Fruit fly (Drosophila melanogaster) whole organism, embryonic: ENCODE data around the gene CG15577.

Experiments used
- Ada2b ChIP-seq: fragments of 200-800 bp; sonication (Bioruptor generic); IDR thresholded peaks from 2 replicates; pipeline ENCODE4 v1.3.6; 2022; ENCODE audit warnings: missing biosample characterization, missing genetic modification characterization
- CG10565 ChIP-seq: fragments of 200-800 bp; sonication (Bioruptor generic); optimal IDR thresholded peaks from 3 replicates; lab custom pipeline; 2016; ENCODE audit warnings: missing biosample characterization, mild to moderate bottlenecking, missing genetic modification characterization
- CG11085 ChIP-seq: fragments of 200-800 bp; sonication (Bioruptor generic); IDR thresholded peaks from 2 replicates; pipeline ENCODE4 v1.3.6; 2022; ENCODE audit warnings: missing biosample characterization, missing genetic modification characterization
- CG11696 ChIP-seq: fragments of 200-800 bp; sonication (Bioruptor generic); IDR thresholded peaks from 2 replicates; pipeline ENCODE4 v1.3.6; 2022; ENCODE audit warnings: missing biosample characterization, missing genetic modification characterization
- CG12104 ChIP-seq: fragments of 200-800 bp; sonication (Bioruptor generic); optimal IDR thresholded peaks from 3 replicates; lab custom pipeline; 2016; ENCODE audit warnings: missing biosample characterization, missing genetic modification characterization
- CG12219 ChIP-seq: fragments of 200-800 bp; sonication (Bioruptor generic); optimal IDR thresholded peaks from 3 replicates; lab custom pipeline; 2018; ENCODE audit warnings: missing biosample characterization, mild to moderate bottlenecking, missing genetic modification characterization
- CG13424 ChIP-seq: fragments of 200-800 bp; sonication (Bioruptor generic); optimal IDR thresholded peaks from 2 replicates; lab custom pipeline; 2019; ENCODE audit warnings: missing biosample characterization, mild to moderate bottlenecking, missing genetic modification characterization, moderate library complexity
- CG15514 ChIP-seq: fragments of 200-800 bp; sonication (Bioruptor generic); optimal IDR thresholded peaks from 3 replicates; lab custom pipeline; 2017; ENCODE audit warnings: missing biosample characterization, missing genetic modification characterization, mild to moderate bottlenecking, moderate library complexity, missing genetic modification reagents
- CG17385 ChIP-seq: fragments of 200-800 bp; sonication (Bioruptor generic); optimal IDR thresholded peaks from 3 replicates; lab custom pipeline; 2018; ENCODE audit warnings: missing biosample characterization, mild to moderate bottlenecking, missing genetic modification characterization
- CG18476 ChIP-seq: fragments of 200-800 bp; sonication (Bioruptor generic); optimal IDR thresholded peaks from 2 replicates; lab custom pipeline; 2016; ENCODE audit warnings: missing biosample characterization, mild to moderate bottlenecking, missing genetic modification characterization
- CG2678 ChIP-seq: fragments of 200-800 bp; sonication (Bioruptor generic); optimal IDR thresholded peaks from 3 replicates; lab custom pipeline; 2019; ENCODE audit warnings: missing biosample characterization, mild to moderate bottlenecking, missing genetic modification characterization, moderate library complexity
- CG2875 ChIP-seq: fragments of 200-800 bp; sonication (Bioruptor generic); optimal IDR thresholded peaks from 2 replicates; lab custom pipeline; 2017; ENCODE audit warnings: missing biosample characterization, mild to moderate bottlenecking, missing genetic modification characterization, missing genetic modification reagents
- CG31388 ChIP-seq: fragments of 200-800 bp; sonication (Bioruptor generic); optimal IDR thresholded peaks from 2 replicates; lab custom pipeline; 2016; ENCODE audit warnings: missing biosample characterization, missing genetic modification characterization
- CG32767 ChIP-seq: fragments of 200-800 bp; sonication (Bioruptor generic); IDR thresholded peaks from 2 replicates; pipeline ENCODE4 v1.3.6; 2022; ENCODE audit warnings: missing biosample characterization, missing genetic modification characterization
- CG3407 ChIP-seq: fragments of 200-800 bp; sonication (Bioruptor generic); optimal IDR thresholded peaks from 2 replicates; lab custom pipeline; 2018; ENCODE audit warnings: missing biosample characterization, mild to moderate bottlenecking, missing genetic modification characterization
- CG43689 ChIP-seq: fragments of 200-800 bp; sonication (Bioruptor generic); IDR thresholded peaks from 2 replicates; pipeline ENCODE4 v1.3.6; 2022; ENCODE audit warnings: missing biosample characterization, missing genetic modification characterization
- CG4707 ChIP-seq: fragments of 200-800 bp; sonication (Bioruptor generic); optimal IDR thresholded peaks from 2 replicates; lab custom pipeline; 2018; ENCODE audit warnings: missing biosample characterization, mild to moderate bottlenecking, missing genetic modification characterization, moderate library complexity
- CG6175 ChIP-seq: fragments of 200-800 bp; sonication (Bioruptor generic); IDR thresholded peaks from 3 replicates; pipeline ENCODE4 v1.3.6; 2022; ENCODE audit warnings: missing biosample characterization, missing genetic modification characterization
- CG6689 ChIP-seq: fragments of 200-800 bp; sonication (Bioruptor generic); IDR thresholded peaks from 2 replicates; pipeline ENCODE4 v1.3.6; 2022; ENCODE audit warnings: missing biosample characterization, missing genetic modification characterization
- CG6813 ChIP-seq: fragments of 200-800 bp; sonication (Bioruptor generic); optimal IDR thresholded peaks from 2 replicates; lab custom pipeline; 2017; ENCODE audit warnings: missing biosample characterization, missing genetic modification characterization, mild to moderate bottlenecking, moderate library complexity, missing genetic modification reagents
- CG8290 ChIP-seq, 3 experiments: fragments of 200-800 bp; sonication (Bioruptor generic); optimal IDR thresholded peaks; 2 replicates each; lab custom pipeline; 2016 to 2019; ENCODE audit warnings: missing biosample characterization in 3 of 3, missing genetic modification characterization in 3 of 3, mild to moderate bottlenecking in 2 of 3, moderate library complexity in 1 of 3
- CG9215 ChIP-seq: fragments of 200-800 bp; sonication (Bioruptor generic); IDR thresholded peaks from 2 replicates; pipeline ENCODE4 v1.3.6; 2022; ENCODE audit warnings: missing biosample characterization, missing genetic modification characterization
- CG9817 ChIP-seq: fragments of 200-800 bp; sonication (Bioruptor generic); optimal IDR thresholded peaks from 2 replicates; lab custom pipeline; 2018; ENCODE audit warnings: missing biosample characterization, mild to moderate bottlenecking, missing genetic modification characterization, moderate library complexity
- D19A ChIP-seq: fragments of 200-800 bp; optimal IDR thresholded peaks from 3 replicates; lab custom pipeline; 2019; ENCODE audit warnings: missing biosample characterization, mild to moderate bottlenecking, missing genetic modification characterization, moderate library complexity
- Fer1 ChIP-seq: fragments of 200-800 bp; sonication (Bioruptor generic); optimal IDR thresholded peaks from 2 replicates; lab custom pipeline; 2017; ENCODE audit warnings: missing biosample characterization, mild to moderate bottlenecking, missing genetic modification characterization
- MTF-1 ChIP-seq: fragments of 200-800 bp; sonication (Bioruptor generic); optimal IDR thresholded peaks from 2 replicates; lab custom pipeline; 2018; ENCODE audit warnings: missing biosample characterization, mild to moderate bottlenecking, missing genetic modification characterization, borderline replicate concordance
- PHDP ChIP-seq: fragments of 200-800 bp; sonication (Bioruptor generic); optimal IDR thresholded peaks from 3 replicates; lab custom pipeline; 2018; ENCODE audit warnings: missing biosample characterization, mild to moderate bottlenecking, missing genetic modification characterization, moderate library complexity
- Ptx1 ChIP-seq: fragments of 200-800 bp; sonication (Bioruptor generic); IDR thresholded peaks from 2 replicates; pipeline ENCODE4 v1.3.6; 2022; ENCODE audit warnings: missing biosample characterization, missing genetic modification characterization
- Rfx ChIP-seq: fragments of 200-800 bp; sonication (Bioruptor generic); IDR thresholded peaks from 2 replicates; pipeline ENCODE4 v1.3.6; 2022; ENCODE audit warnings: missing biosample characterization, missing genetic modification characterization
- abd-A ChIP-seq: fragments of 200-800 bp; sonication (Bioruptor generic); optimal IDR thresholded peaks from 3 replicates; lab custom pipeline; 2019; ENCODE audit warnings: missing biosample characterization, mild to moderate bottlenecking, missing genetic modification characterization, moderate library complexity
- br ChIP-seq: fragments of >200 bp; optimal IDR thresholded peaks from 2 replicates; lab custom pipeline; 2017
- bsh ChIP-seq, 2 experiments: fragments of 200-800 bp; sonication (Bioruptor generic); optimal IDR thresholded peaks; 2 replicates each; lab custom pipeline; 2017 to 2018; ENCODE audit warnings: mild to moderate bottlenecking in 2 of 2, missing biosample characterization in 2 of 2, missing genetic modification characterization in 2 of 2, moderate library complexity in 1 of 2
- caup ChIP-seq: fragments of 200-800 bp; sonication (Bioruptor generic); optimal IDR thresholded peaks from 3 replicates; lab custom pipeline; 2017; ENCODE audit warnings: missing biosample characterization, mild to moderate bottlenecking, missing genetic modification characterization, moderate library complexity; ENCODE audit not compliant: severe bottlenecking
- croc ChIP-seq: fragments of 200-800 bp; sonication (Bioruptor generic); conservative IDR thresholded peaks from 3 replicates; pipeline ENCODE4 v1.3.6; 2022; ENCODE audit warnings: missing biosample characterization, missing genetic modification characterization
- danr ChIP-seq: fragments of 200-800 bp; sonication (Bioruptor generic); IDR thresholded peaks from 2 replicates; pipeline ENCODE4 v1.3.6; 2022; ENCODE audit warnings: missing biosample characterization, missing genetic modification characterization
- dati ChIP-seq: fragments of 200-800 bp; sonication (Bioruptor generic); IDR thresholded peaks from 2 replicates; pipeline ENCODE4 v1.3.6; 2022; ENCODE audit warnings: missing biosample characterization, missing genetic modification characterization
- dmrt99B ChIP-seq: fragments of 200-800 bp; sonication (Bioruptor generic); optimal IDR thresholded peaks from 2 replicates; lab custom pipeline; 2018; ENCODE audit warnings: missing biosample characterization, mild to moderate bottlenecking, missing genetic modification characterization, moderate library complexity
- dpn ChIP-seq, 2 experiments: fragments of 200-800 bp; sonication (Bioruptor generic); optimal IDR thresholded peaks; 3 replicates each; lab custom pipeline; 2016; ENCODE audit warnings: missing biosample characterization in 2 of 2, missing genetic modification characterization in 2 of 2
- dysf ChIP-seq: fragments of 200-800 bp; sonication (Bioruptor generic); IDR thresholded peaks from 3 replicates; pipeline ENCODE4 v1.3.6; 2022; ENCODE audit warnings: missing biosample characterization, missing genetic modification characterization
- fd3F ChIP-seq: fragments of 200-800 bp; sonication (Bioruptor generic); optimal IDR thresholded peaks from 2 replicates; lab custom pipeline; 2018; ENCODE audit warnings: missing biosample characterization, mild to moderate bottlenecking, missing genetic modification characterization, moderate library complexity
- gfzf ChIP-seq: fragments of 200-800 bp; sonication (Bioruptor generic); optimal IDR thresholded peaks from 2 replicates; lab custom pipeline; 2016; ENCODE audit warnings: missing biosample characterization, mild to moderate bottlenecking, missing genetic modification characterization, moderate library complexity
- insv ChIP-seq, 2 experiments: fragments of 200-800 bp; sonication (Bioruptor generic); optimal IDR thresholded peaks; 3 replicates each; lab custom pipeline; 2016 to 2018; ENCODE audit warnings: missing biosample characterization in 2 of 2, missing genetic modification characterization in 2 of 2
- lmd ChIP-seq: fragments of 200-800 bp; sonication (Bioruptor generic); IDR thresholded peaks from 2 replicates; pipeline ENCODE4 v1.3.6; 2022; ENCODE audit warnings: missing biosample characterization, missing genetic modification characterization
- mam ChIP-seq: fragments of 200-800 bp; sonication (Bioruptor generic); optimal IDR thresholded peaks from 3 replicates; lab custom pipeline; 2016; ENCODE audit warnings: missing biosample characterization, missing genetic modification characterization
- pan ChIP-seq, 4 experiments: fragments of >200 bp in 3 of 4; fragments of 200-800 bp in 1 of 4; sonication (Bioruptor generic) in 1 of 4; optimal IDR thresholded peaks in 3 of 4; IDR thresholded peaks in 1 of 4; 2 replicates each; pipeline versions ENCODE4 v1.3.6 to Lab custom; 2017 to 2022; ENCODE audit warnings: missing biosample characterization in 2 of 4, missing genetic modification characterization in 2 of 4, mixed read lengths in 1 of 4
- pum ChIP-seq: fragments of 200-800 bp; sonication (Bioruptor generic); optimal IDR thresholded peaks from 2 replicates; lab custom pipeline; 2016; ENCODE audit warnings: missing biosample characterization, missing genetic modification characterization
- scrt ChIP-seq: fragments of 200-800 bp; sonication (Bioruptor generic); optimal IDR thresholded peaks from 2 replicates; lab custom pipeline; 2018; ENCODE audit warnings: missing biosample characterization, mild to moderate bottlenecking, missing genetic modification characterization, moderate library complexity
- sisA ChIP-seq: fragments of 200-800 bp; sonication (Bioruptor generic); IDR thresholded peaks from 2 replicates; pipeline ENCODE4 v1.3.6; 2022; ENCODE audit warnings: missing biosample characterization, missing genetic modification characterization
- unpg ChIP-seq: fragments of 200-800 bp; sonication (Bioruptor generic); optimal IDR thresholded peaks from 3 replicates; lab custom pipeline; 2018; ENCODE audit warnings: missing biosample characterization, mild to moderate bottlenecking, missing genetic modification characterization, moderate library complexity

The CG15577 gene

DNA sequence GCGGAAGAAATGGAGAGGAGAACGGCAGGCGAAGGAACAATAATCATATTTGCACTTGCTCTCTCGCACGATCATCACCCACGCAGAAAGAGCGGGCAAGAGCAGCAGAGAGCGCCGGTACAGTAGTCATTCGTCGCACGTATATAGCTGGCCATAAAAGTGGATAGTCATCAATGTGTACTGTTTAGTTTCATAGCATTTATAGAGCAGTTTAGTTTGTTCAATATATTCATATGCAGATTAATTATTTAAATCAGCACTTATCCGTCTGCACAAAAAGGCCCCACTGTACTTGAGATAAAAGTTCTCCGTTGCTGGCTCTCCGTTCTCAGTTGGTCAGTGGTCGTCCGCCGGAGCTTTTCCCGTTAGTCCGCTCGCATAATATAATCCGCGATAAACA is 48.0 kb upstream of the CG15577 start (continued):
- TF ChIP-seq caup (GFP tag; lab: Kevin White, UChicago) = peak; percentile 99
- peak; percentile 98 for TF ChIP-seq dmrt99B
- peak; percentile 95 for TF ChIP-seq dati (GFP tag; lab: Robert Waterston, UW)
- peak; percentile 89 for TF ChIP-seq CG4707 (GFP tag; lab: Kevin White, UChicago)
- peak; percentile 99 for TF ChIP-seq CG9817
- peak; percentile 99 for TF ChIP-seq CG11085 (GFP tag; lab: Robert Waterston, UW)
- peak; percentile 100 for TF ChIP-seq Rfx (GFP tag; lab: Robert Waterston, UW)
- TF ChIP-seq bsh (GFP tag; optimal IDR thresholded peaks at IDR 0.05; lab: Kevin White, UChicago) = peak; percentile 88 to 97
- peak; percentile 16 to 77 for TF ChIP-seq insv (GFP tag; optimal IDR thresholded peaks at IDR 0.05; lab: Kevin White, UChicago)
- TF ChIP-seq Ada2b = peak; percentile 100
- peak; percentile 97 for TF ChIP-seq CG17385 (GFP tag; lab: Kevin White, UChicago)
- no peak for TF ChIP-seq pan (optimal IDR thresholded peaks at IDR 0.05; lab: Kevin White, UChicago)
- peak in 1 of 2 experiments; percentile 99 for TF ChIP-seq pan (GFP tag; optimal IDR thresholded peaks at IDR 0.05 in 1 of 2, IDR thresholded peaks at IDR 0.05 in 1 of 2)
- peak; percentile 98 for TF ChIP-seq unpg (GFP tag; lab: Kevin White, UChicago)
- peak; percentile 99 for TF ChIP-seq CG13424 (tag; lab: Kevin White, UChicago)
- peak; percentile 99 for TF ChIP-seq sisA (GFP tag; lab: Robert Waterston, UW)
- peak; percentile 94 for TF ChIP-seq CG18476 (GFP tag; lab: Kevin White, UChicago)
- TF ChIP-seq CG8290 (GFP tag; optimal IDR thresholded peaks at IDR 0.05; lab: Kevin White, UChicago) = peak; percentile 83
- TF ChIP-seq CG8290 (tag; optimal IDR thresholded peaks at IDR 0.05; lab: Kevin White, UChicago) = peak; percentile 10 to 100
- TF ChIP-seq CG2875 (GFP tag; lab: Kevin White, UChicago) = peak; percentile 93
- TF ChIP-seq scrt (GFP tag; lab: Kevin White, UChicago) = peak; percentile 96
- peak; percentile 99 for TF ChIP-seq Fer1 (GFP tag; lab: Kevin White, UChicago)
- peak; percentile 99 for TF ChIP-seq CG2678 (tag; lab: Kevin White, UChicago)
- TF ChIP-seq CG15514 (GFP tag; lab: Kevin White, UChicago) = peak; percentile 94
- peak; percentile 99 for TF ChIP-seq Ptx1
- TF ChIP-seq CG12104 (GFP tag; lab: Kevin White, UChicago) = peak; percentile 89
- peak; percentile 98 for TF ChIP-seq CG12219 (GFP tag; lab: Kevin White, UChicago)
- TF ChIP-seq CG10565 (GFP tag; lab: Kevin White, UChicago) = peak; percentile 73
- TF ChIP-seq CG9215 (GFP tag; lab: Robert Waterston, UW) = peak; percentile 98
- peak; percentile 97 for TF ChIP-seq CG32767 (GFP tag; lab: Robert Waterston, UW)
- peak; percentile 35 for TF ChIP-seq gfzf (GFP tag; lab: Kevin White, UChicago)
- peak; percentile 99 for TF ChIP-seq mam (GFP tag; lab: Kevin White, UChicago)
- peak; percentile 91 for TF ChIP-seq CG3407 (GFP tag; lab: Kevin White, UChicago)
- peak; percentile 98 for TF ChIP-seq CG6689 (GFP tag; lab: Robert Waterston, UW)
- TF ChIP-seq pum (GFP tag; lab: Kevin White, UChicago) = peak; percentile 97
- TF ChIP-seq danr (GFP tag; lab: Robert Waterston, UW) = peak; percentile 98
- TF ChIP-seq br (lab: Kevin White, UChicago) = no peak
- TF ChIP-seq dpn (GFP tag; optimal IDR thresholded peaks at IDR 0.05; lab: Kevin White, UChicago) = peak; percentile 99
- peak; percentile 99 for TF ChIP-seq PHDP (tag; lab: Kevin White, UChicago)
- TF ChIP-seq D19A (tag; lab: Kevin White, UChicago) = peak; percentile 92
- peak; percentile 94 for TF ChIP-seq MTF-1 (GFP tag; lab: Kevin White, UChicago)
- peak; percentile 96 for TF ChIP-seq croc (GFP tag; lab: Robert Waterston, UW)
- peak; percentile 99 for TF ChIP-seq fd3F
- peak; percentile 100 for TF ChIP-seq dysf (GFP tag; lab: Robert Waterston, UW)
- TF ChIP-seq CG31388 (GFP tag; lab: Kevin White, UChicago) = peak; percentile 97
- peak; percentile 84 for TF ChIP-seq abd-A
- peak; percentile 97 for TF ChIP-seq CG43689 (GFP tag; lab: Robert Waterston, UW)
- peak; percentile 94 for TF ChIP-seq CG11696 (GFP tag; lab: Robert Waterston, UW)
- peak; percentile 99 for TF ChIP-seq lmd (GFP tag; lab: Robert Waterston, UW)
- peak; percentile 98 for TF ChIP-seq CG6813 (GFP tag; lab: Kevin White, UChicago)
- TF ChIP-seq CG6175 (GFP tag; lab: Robert Waterston, UW) = peak; percentile 98
